Worm (Caenorhabditis elegans) whole organism, L1 larva: ENCODE results near the gene F26D11.1.

Experiments
- jun-1 ChIP-seq: fragments of 150-350 bp; optimal IDR thresholded peaks from 2 replicates; lab custom pipeline; 2014; ENCODE audit warnings: missing biosample characterization, missing genetic modification reagents, missing genetic modification characterization
- lin-39 ChIP-seq: fragments of 150-350 bp; optimal IDR thresholded peaks from 2 replicates; lab custom pipeline; 2014; ENCODE audit warnings: missing biosample characterization, missing genetic modification reagents, missing genetic modification characterization
- pag-3 ChIP-seq: sonication (generic microtip); optimal IDR thresholded peaks from 2 replicates; lab custom pipeline; 2017; ENCODE audit warnings: missing genetic modification characterization, mild to moderate bottlenecking, missing compliant biosample characterization, antibody characterized with exemption, borderline replicate concordance; ENCODE audit not compliant: insufficient read depth
- pax-3 ChIP-seq: fragments of 200-800 bp; sonication (Bioruptor generic); optimal IDR thresholded peaks from 2 replicates; lab custom pipeline; 2018; ENCODE audit warnings: mild to moderate bottlenecking, missing genetic modification characterization, moderate library complexity, missing compliant biosample characterization
- snpc-4 ChIP-seq: fragments of 150-350 bp; optimal IDR thresholded peaks from 2 replicates; lab custom pipeline; 2014; ENCODE audit warnings: missing biosample characterization, missing genetic modification characterization
- unc-130 ChIP-seq: fragments of 150-350 bp; optimal IDR thresholded peaks from 2 replicates; lab custom pipeline; 2017; ENCODE audit warnings: missing biosample characterization, missing genetic modification characterization, inconsistent platforms
- unc-62 ChIP-seq: fragments of 150-350 bp; optimal IDR thresholded peaks from 2 replicates; lab custom pipeline; 2014; ENCODE audit warnings: missing biosample characterization, missing genetic modification reagents, missing genetic modification characterization
- zag-1 ChIP-seq: fragments of 150-350 bp; optimal IDR thresholded peaks from 2 replicates; lab custom pipeline; 2014; ENCODE audit warnings: missing biosample characterization, missing genetic modification characterization
- ztf-11 ChIP-seq, 2 experiments: sonication (generic microtip); optimal IDR thresholded peaks; 2 replicates each; lab custom pipeline; 2016 to 2017; ENCODE audit warnings: missing genetic modification characterization in 2 of 2, missing biosample characterization in 1 of 2, missing compliant biosample characterization in 1 of 2

ce11 chrV:7985860-7986259, 4.5 kb downstream of the F26D11.1 start, which contains the start of gene Y97E10AL.1:
- TF ChIP-seq jun-1 (no peak), pag-3 (tag; lab: Kevin White, UChicago) (no peak), pax-3 (tag; lab: Kevin White, UChicago) (no peak), lin-39 (no peak), unc-62 (GFP tag; lab: Kevin White, UChicago) (no peak), zag-1 (tag; lab: Kevin White, UChicago) (no peak), ztf-11 (tag; optimal IDR thresholded peaks at IDR 0.05; lab: Kevin White, UChicago) (no peak), unc-130 (tag; lab: Kevin White, UChicago) (no peak), snpc-4 (tag; lab: Kevin White, UChicago) (no peak)
